Worm (Caenorhabditis elegans): Measurements from ENCODE around the gene nspf-2.

Gene nspf-2

ce11 chrII:2692476-2692875 lies 3.8 kb downstream of the nspf-2 start, which contains the start of gene set-11:
set-11 (minus strand) TSS chrII:2692576.
- TF ChIP-seq ceh-82 (tag; optimal IDR thresholded peaks at IDR 0.05) (no peak), elt-3 (tag; optimal IDR thresholded peaks at IDR 0.05) (no peak), eor-1 (tag; optimal IDR thresholded peaks at IDR 0.05) (no peak), lin-15B (tag; optimal IDR thresholded peaks at IDR 0.05) (no peak), skn-1 (tag; optimal IDR thresholded peaks at IDR 0.05) (no peak), unc-39 (tag; optimal IDR thresholded peaks at IDR 0.05) (no peak), fkh-10 (GFP tag; optimal IDR thresholded peaks at IDR 0.05) (no peak), nhr-23 (tag; optimal IDR thresholded peaks at IDR 0.05) (no peak), hmg-11 (tag; optimal IDR thresholded peaks at IDR 0.05) (no peak), ceh-9 (tag; optimal IDR thresholded peaks at IDR 0.05) (no peak), elt-1 (tag; optimal IDR thresholded peaks at IDR 0.05) (no peak), nhr-28 (tag; optimal IDR thresholded peaks at IDR 0.05) (no peak), nhr-25 (tag; optimal IDR thresholded peaks at IDR 0.05) (no peak), mml-1 (tag; optimal IDR thresholded peaks at IDR 0.05) (no peak), sea-2 (GFP tag; optimal IDR thresholded peaks at IDR 0.05) (no peak), nhr-76 (tag; optimal IDR thresholded peaks at IDR 0.05) (no peak), lin-39 (tag; optimal IDR thresholded peaks at IDR 0.05) (no peak)

ce11 chrII:2695079-2695478 lies 6.4 kb downstream of the nspf-2 start:
- no peak for TF ChIP-seq skn-1 (tag; optimal IDR thresholded peaks at IDR 0.05)
- no peak for TF ChIP-seq ceh-9 (tag; optimal IDR thresholded peaks at IDR 0.05)
- no peak for TF ChIP-seq unc-39 (tag; optimal IDR thresholded peaks at IDR 0.05)
- peak; percentile 56 for TF ChIP-seq fkh-10 (GFP tag; optimal IDR thresholded peaks at IDR 0.05)
- TF ChIP-seq tbx-2 (tag; optimal IDR thresholded peaks at IDR 0.05): no peak
- no peak for TF ChIP-seq sea-2 (GFP tag; optimal IDR thresholded peaks at IDR 0.05)
- TF ChIP-seq nhr-25 (tag; optimal IDR thresholded peaks at IDR 0.05): no peak

- TF ChIP-seq elt-2 (tag; optimal IDR thresholded peaks at IDR 0.05) (no peak), egl-27 (tag; optimal IDR thresholded peaks at IDR 0.05) (no peak), snpc-4 (tag; optimal IDR thresholded peaks at IDR 0.05) (no peak), ztf-11 (tag; optimal IDR thresholded peaks at IDR 0.05) (no peak), elt-3 (tag; optimal IDR thresholded peaks at IDR 0.05) (no peak), jun-1 (tag; optimal IDR thresholded peaks at IDR 0.05) (no peak), hmg-11 (tag; optimal IDR thresholded peaks at IDR 0.05) (no peak), lin-39 (tag; optimal IDR thresholded peaks at IDR 0.05) (no peak)
Measured at ce11 chrII:2698378-2698777, 9.7 kb downstream of the nspf-2 start, which contains the start of gene sri-62. sri-62 (minus strand) TSS chrII:2698478.

- no peak for TF ChIP-seq nhr-237 (tag; optimal IDR thresholded peaks at IDR 0.05)
- TF ChIP-seq fkh-10 (GFP tag; optimal IDR thresholded peaks at IDR 0.05): no peak
- TF ChIP-seq ceh-28 (tag; optimal IDR thresholded peaks at IDR 0.05): no peak
Measured at ce11 chrII:2700229-2700628, 11.5 kb downstream of the nspf-2 start, which contains the start of gene sri-61. sri-61 (minus strand) TSS chrII:2700329.

ce11 chrII:2702757-2703156 lies 14.0 kb downstream of the nspf-2 start, which contains the start of gene sri-60:
sri-60 (minus strand) TSS chrII:2702857.
- TF ChIP-seq ama-1 (optimal IDR thresholded peaks at IDR 0.05): no peak
- no peak for TF ChIP-seq ceh-28 (tag; optimal IDR thresholded peaks at IDR 0.05)
- no peak for TF ChIP-seq lsy-12 (tag; optimal IDR thresholded peaks at IDR 0.05)

ce11 chrII:2705200-2705599 lies 16.5 kb downstream of the nspf-2 start, which contains the start of gene srh-128:
srh-128 (minus strand) TSS chrII:2705300.
- TF ChIP-seq nhr-28 (tag; optimal IDR thresholded peaks at IDR 0.05) (no peak), nhr-12 (tag; optimal IDR thresholded peaks at IDR 0.05) (no peak), nhr-25 (tag; optimal IDR thresholded peaks at IDR 0.05) (no peak), zag-1 (tag; optimal IDR thresholded peaks at IDR 0.05) (no peak), R02D3.7 (tag; optimal IDR thresholded peaks at IDR 0.05) (no peak), eor-1 (tag; optimal IDR thresholded peaks at IDR 0.05) (no peak), nhr-67 (tag; optimal IDR thresholded peaks at IDR 0.05) (no peak), aly-2 (tag; optimal IDR thresholded peaks at IDR 0.05) (no peak), nhr-23 (tag; optimal IDR thresholded peaks at IDR 0.05) (no peak), lsy-12 (tag; optimal IDR thresholded peaks at IDR 0.05) (no peak), nhr-77 (tag; optimal IDR thresholded peaks at IDR 0.05) (no peak), skn-1 (tag; optimal IDR thresholded peaks at IDR 0.05) (no peak), sea-2 (GFP tag; optimal IDR thresholded peaks at IDR 0.05) (no peak), mdl-1 (tag; optimal IDR thresholded peaks at IDR 0.05) (no peak), ztf-11 (tag; optimal IDR thresholded peaks at IDR 0.05) (no peak), jun-1 (tag; optimal IDR thresholded peaks at IDR 0.05) (no peak), nfya-1 (tag; optimal IDR thresholded peaks at IDR 0.05; ENCODE audit: insufficient read depth) (no peak), unc-62 (GFP tag; optimal IDR thresholded peaks at IDR 0.05) (no peak), egl-5 (tag; optimal IDR thresholded peaks at IDR 0.05) (no peak), mml-1 (tag; optimal IDR thresholded peaks at IDR 0.05) (no peak)
